Fruit fly (Drosophila melanogaster): ENCODE measurements around the gene Zip102B.

- no peak for TF ChIP-seq fd102C (GFP tag; optimal IDR thresholded peaks at IDR 0.05)
- TF ChIP-seq CG9727 (GFP tag; optimal IDR thresholded peaks at IDR 0.05): no peak
- TF ChIP-seq jumu (GFP tag; optimal IDR thresholded peaks at IDR 0.05): no peak
- no peak for TF ChIP-seq Spps (tag; optimal IDR thresholded peaks at IDR 0.05)
- no peak for TF ChIP-seq CG13296 (GFP tag; optimal IDR thresholded peaks at IDR 0.05)
- TF ChIP-seq Optix (GFP tag; IDR thresholded peaks at IDR 0.05): no peak
- no peak for TF ChIP-seq CG17568 (GFP tag; optimal IDR thresholded peaks at IDR 0.05)
- TF ChIP-seq unc-4 (GFP tag; IDR thresholded peaks at IDR 0.05; ENCODE audit: partially characterized antibody): no peak
- no peak for TF ChIP-seq CG11398 (GFP tag; optimal IDR thresholded peaks at IDR 0.05)
- TF ChIP-seq Hsf (GFP tag; optimal IDR thresholded peaks at IDR 0.05): no peak
- TF ChIP-seq CG5180 (GFP tag; optimal IDR thresholded peaks at IDR 0.05): no peak
- no peak for TF ChIP-seq CG1647 (GFP tag; optimal IDR thresholded peaks at IDR 0.05)
- TF ChIP-seq Aef1 (GFP tag; IDR thresholded peaks at IDR 0.05): no peak
- TF ChIP-seq CG11247 (GFP tag; IDR thresholded peaks at IDR 0.05): no peak
Observed at dm6 chr4:358093-358929, 44.4 kb upstream of the Zip102B start, which contains the start of gene PMCA.

Measured in whole organism, embryonic.